Fruit fly (Drosophila melanogaster): ENCODE results near the gene CG34130.

- TF ChIP-seq CTCF (optimal IDR thresholded peaks at IDR 0.05): no peak
- TF ChIP-seq CG8478 (optimal IDR thresholded peaks at IDR 0.05): no peak
Observed at dm6 chr3R:26228026-26228635, 38.4 kb upstream of the CG34130 start.

Data from S2 (cell line).